Worm (Caenorhabditis elegans) whole organism, L4 larva: Measurements from ENCODE around the gene rack-1.
A peak's percentile ranks its signal among the peaks of the same experiment; 100 is the strongest.

ENCODE experiments used
- F10B5.3 ChIP-seq: sonication (generic microtip); optimal IDR thresholded peaks from 2 replicates; lab custom pipeline; 2016; ENCODE audit warnings: mild to moderate bottlenecking, missing genetic modification characterization, missing compliant biosample characterization
- F26F4.8 ChIP-seq: fragments of 200-800 bp; sonication (Bioruptor generic); conservative IDR thresholded peaks from 2 replicates; pipeline ENCODE4 v1.3.6; 2022; ENCODE audit warnings: missing genetic modification characterization, missing compliant biosample characterization
- F37D6.2 ChIP-seq: sonication (generic microtip); optimal IDR thresholded peaks from 2 replicates; lab custom pipeline; 2016; ENCODE audit warnings: mild to moderate bottlenecking, missing genetic modification characterization, missing compliant biosample characterization
- F44E2.7 ChIP-seq: fragments of 200-800 bp; sonication (Bioruptor generic); IDR thresholded peaks from 2 replicates; pipeline ENCODE4 v2.1.2; 2022; ENCODE audit warnings: missing genetic modification characterization, missing compliant biosample characterization
- R02D3.7 ChIP-seq: fragments of 150-350 bp; sonication (generic microtip); optimal IDR thresholded peaks from 3 replicates; lab custom pipeline; 2014; ENCODE audit warnings: missing biosample characterization, missing genetic modification characterization
- Y5F2A.4 ChIP-seq: fragments of 200-800 bp; sonication (Bioruptor generic); optimal IDR thresholded peaks from 2 replicates; lab custom pipeline; 2018; ENCODE audit warnings: mild to moderate bottlenecking, missing genetic modification characterization, missing compliant biosample characterization
- ZK337.2 ChIP-seq: fragments of 200-800 bp; sonication (Bioruptor generic); IDR thresholded peaks from 2 replicates; pipeline ENCODE4 v1.3.6; 2022; ENCODE audit warnings: missing genetic modification reagents, missing genetic modification characterization, missing compliant biosample characterization
- aly-2 ChIP-seq: sonication (generic microtip); optimal IDR thresholded peaks from 2 replicates; lab custom pipeline; 2018; ENCODE audit warnings: missing biosample characterization, missing genetic modification characterization
- ama-1 ChIP-seq: fragments of 150-350 bp; optimal IDR thresholded peaks from 2 replicates; lab custom pipeline; 2014; ENCODE audit warnings: inconsistent platforms, mixed read lengths
- ceh-28 ChIP-seq: fragments of 150-350 bp; optimal IDR thresholded peaks from 2 replicates; lab custom pipeline; 2014; ENCODE audit warnings: missing biosample characterization, missing genetic modification reagents, missing genetic modification characterization
- ceh-44 ChIP-seq: fragments of 200-800 bp; sonication (Bioruptor generic); IDR thresholded peaks from 2 replicates; pipeline ENCODE4 v1.3.6; 2022; ENCODE audit warnings: missing genetic modification reagents, missing genetic modification characterization, missing compliant biosample characterization
- ceh-82 ChIP-seq: sonication (generic microtip); optimal IDR thresholded peaks from 2 replicates; lab custom pipeline; 2017; ENCODE audit warnings: missing biosample characterization, missing genetic modification characterization
- cey-2 ChIP-seq: sonication (generic microtip); optimal IDR thresholded peaks from 3 replicates; lab custom pipeline; 2017; ENCODE audit warnings: missing genetic modification characterization, mild to moderate bottlenecking, missing compliant biosample characterization, antibody characterized with exemption, borderline replicate concordance; ENCODE audit not compliant: insufficient read depth
- daf-19 ChIP-seq: fragments of 200-800 bp; sonication (Bioruptor generic); conservative IDR thresholded peaks from 2 replicates; pipeline ENCODE4 v1.3.6; 2022; ENCODE audit warnings: missing genetic modification characterization, missing compliant biosample characterization
- daf-8 ChIP-seq: fragments of 200-800 bp; sonication (Bioruptor generic); IDR thresholded peaks from 2 replicates; pipeline ENCODE4 v1.3.6; 2022; ENCODE audit warnings: missing genetic modification characterization, missing compliant biosample characterization
- dmd-6 ChIP-seq: fragments of 200-800 bp; sonication (Bioruptor generic); IDR thresholded peaks from 2 replicates; pipeline ENCODE4 v1.3.6; 2022; ENCODE audit warnings: missing genetic modification reagents, missing genetic modification characterization, missing compliant biosample characterization
- dmd-8 ChIP-seq: fragments of 200-800 bp; sonication (Bioruptor generic); IDR thresholded peaks from 2 replicates; pipeline ENCODE4 v1.3.6; 2022; ENCODE audit warnings: missing genetic modification characterization, missing compliant biosample characterization
- dmd-9 ChIP-seq: fragments of 200-800 bp; sonication (Bioruptor generic); IDR thresholded peaks from 2 replicates; pipeline ENCODE4 v1.3.6; 2022; ENCODE audit warnings: missing genetic modification reagents, missing genetic modification characterization, missing compliant biosample characterization
- duxl-1 ChIP-seq: sonication (generic microtip); optimal IDR thresholded peaks from 2 replicates; lab custom pipeline; 2016; ENCODE audit warnings: mild to moderate bottlenecking, missing genetic modification characterization, moderate library complexity, missing compliant biosample characterization; ENCODE audit not compliant: poor library complexity
- dve-1 ChIP-seq: sonication (generic microtip); optimal IDR thresholded peaks from 2 replicates; lab custom pipeline; 2017; ENCODE audit warnings: antibody characterized with exemption, mild to moderate bottlenecking, missing genetic modification characterization, missing compliant biosample characterization; ENCODE audit not compliant: insufficient read depth
- egl-27 ChIP-seq: sonication (generic microtip); optimal IDR thresholded peaks from 3 replicates; lab custom pipeline; 2017; ENCODE audit warnings: missing biosample characterization, missing genetic modification reagents, missing genetic modification characterization
- egl-43 ChIP-seq: fragments of 200-800 bp; sonication (Bioruptor generic); IDR thresholded peaks from 2 replicates; pipeline ENCODE4 v1.3.6; 2022; ENCODE audit warnings: missing genetic modification reagents, missing genetic modification characterization, missing compliant biosample characterization
- fos-1 ChIP-seq: fragments of 150-350 bp; optimal IDR thresholded peaks from 2 replicates; lab custom pipeline; 2014; ENCODE audit warnings: missing biosample characterization, missing genetic modification characterization
- hif-1 ChIP-seq, 2 experiments: sonication (generic microtip); optimal IDR thresholded peaks; 2 replicates each; lab custom pipeline; 2016 to 2017; ENCODE audit warnings: missing compliant biosample characterization in 2 of 2, missing genetic modification characterization in 2 of 2, missing genetic modification reagents in 2 of 2, missing genotype in 2 of 2, mild to moderate bottlenecking in 1 of 2
- hlh-11 ChIP-seq: fragments of 200-800 bp; sonication (Bioruptor generic); optimal IDR thresholded peaks from 2 replicates; lab custom pipeline; 2018; ENCODE audit warnings: mild to moderate bottlenecking, missing genetic modification characterization, missing compliant biosample characterization
- hmg-1.1 ChIP-seq: fragments of 200-800 bp; sonication (Bioruptor generic); IDR thresholded peaks from 2 replicates; pipeline ENCODE4 v1.3.6; 2022; ENCODE audit warnings: missing genetic modification reagents, missing genetic modification characterization, missing compliant biosample characterization
- lin-29 ChIP-seq: fragments of 200-800 bp; sonication (Bioruptor generic); IDR thresholded peaks from 2 replicates; pipeline ENCODE4 v1.3.6; 2022; ENCODE audit warnings: missing genetic modification reagents, missing genetic modification characterization, missing compliant biosample characterization
- lin-38 ChIP-seq: fragments of 200-800 bp; sonication (Bioruptor generic); IDR thresholded peaks from 2 replicates; pipeline ENCODE4 v1.3.6; 2022; ENCODE audit warnings: missing genetic modification reagents, missing genetic modification characterization, missing compliant biosample characterization
- lir-3 ChIP-seq: sonication (generic microtip); optimal IDR thresholded peaks from 2 replicates; lab custom pipeline; 2016; ENCODE audit warnings: mild to moderate bottlenecking, missing genetic modification characterization, missing compliant biosample characterization
- madf-9 ChIP-seq: fragments of 200-800 bp; sonication (Bioruptor generic); conservative IDR thresholded peaks from 2 replicates; pipeline ENCODE4 v1.3.6; 2022; ENCODE audit warnings: missing genetic modification reagents, missing genetic modification characterization, missing compliant biosample characterization
- mxl-3 ChIP-seq: fragments of 200-800 bp; sonication (Bioruptor generic); optimal IDR thresholded peaks from 2 replicates; lab custom pipeline; 2018; ENCODE audit warnings: mild to moderate bottlenecking, missing genetic modification characterization, missing compliant biosample characterization
- nhr-102 ChIP-seq: sonication (generic microtip); optimal IDR thresholded peaks from 2 replicates; lab custom pipeline; 2016; ENCODE audit warnings: mild to moderate bottlenecking, missing genetic modification characterization, moderate library complexity, missing compliant biosample characterization
- nhr-11 ChIP-seq: fragments of 150-350 bp; optimal IDR thresholded peaks from 2 replicates; lab custom pipeline; 2014; ENCODE audit warnings: missing biosample characterization, missing genetic modification characterization
- nhr-237 ChIP-seq: sonication (generic microtip); optimal IDR thresholded peaks from 2 replicates; lab custom pipeline; 2017; ENCODE audit warnings: missing biosample characterization, missing genetic modification characterization
- pha-4 ChIP-seq, 2 experiments: fragments of 150-350 bp in 1 of 2; fragments of 200-800 bp in 1 of 2; sonication (Bioruptor generic) in 1 of 2; IDR thresholded peaks in 1 of 2; optimal IDR thresholded peaks in 1 of 2; 2 replicates each; pipeline versions ENCODE4 v1.3.6 to Lab custom; 2014 to 2022; ENCODE audit warnings: missing genetic modification characterization in 2 of 2, missing genetic modification reagents in 2 of 2, missing biosample characterization in 1 of 2, missing compliant biosample characterization in 1 of 2
- saeg-2 ChIP-seq: fragments of 200-800 bp; sonication (Bioruptor generic); IDR thresholded peaks from 2 replicates; pipeline ENCODE4 v1.3.6; 2022; ENCODE audit warnings: missing genetic modification reagents, missing genetic modification characterization, missing compliant biosample characterization
- sdz-12 ChIP-seq: fragments of 200-800 bp; sonication (Bioruptor generic); optimal IDR thresholded peaks from 2 replicates; lab custom pipeline; 2018; ENCODE audit warnings: mild to moderate bottlenecking, missing genetic modification characterization, missing compliant biosample characterization
- set-16 ChIP-seq: fragments of 200-800 bp; sonication (Bioruptor generic); IDR thresholded peaks from 2 replicates; pipeline ENCODE4 v1.3.6; 2022; ENCODE audit warnings: missing genetic modification reagents, missing genetic modification characterization, missing compliant biosample characterization
- skn-1 ChIP-seq: fragments of 150-350 bp; optimal IDR thresholded peaks from 2 replicates; lab custom pipeline; 2014; ENCODE audit warnings: missing biosample characterization, missing genetic modification characterization
- snpc-4 ChIP-seq: fragments of 150-350 bp; optimal IDR thresholded peaks from 2 replicates; lab custom pipeline; 2014; ENCODE audit warnings: missing biosample characterization, missing genetic modification characterization
- spr-1 ChIP-seq: sonication (generic microtip); optimal IDR thresholded peaks from 2 replicates; lab custom pipeline; 2016; ENCODE audit warnings: mild to moderate bottlenecking, missing genetic modification characterization, missing compliant biosample characterization
- spr-3 ChIP-seq: fragments of 200-800 bp; sonication (Bioruptor generic); optimal IDR thresholded peaks from 2 replicates; lab custom pipeline; 2018; ENCODE audit warnings: mild to moderate bottlenecking, missing genetic modification characterization, missing compliant biosample characterization
- tag-97 ChIP-seq: fragments of 200-800 bp; sonication (Bioruptor generic); IDR thresholded peaks from 2 replicates; pipeline ENCODE4 v1.3.6; 2022; ENCODE audit warnings: missing genetic modification characterization, missing compliant biosample characterization
- unc-130 ChIP-seq: sonication (generic microtip); optimal IDR thresholded peaks from 2 replicates; lab custom pipeline; 2016; ENCODE audit warnings: missing genetic modification reagents, missing genetic modification characterization, missing compliant biosample characterization
- unc-39 ChIP-seq: sonication (generic microtip); optimal IDR thresholded peaks from 2 replicates; lab custom pipeline; 2017; ENCODE audit warnings: missing biosample characterization, missing genetic modification characterization
- vab-7 ChIP-seq: fragments of 200-800 bp; sonication (Bioruptor generic); IDR thresholded peaks from 2 replicates; pipeline ENCODE4 v1.3.6; 2022; ENCODE audit warnings: missing genetic modification reagents, missing genetic modification characterization, missing compliant biosample characterization
- zfp-3 ChIP-seq: fragments of 200-800 bp; sonication (Bioruptor generic); conservative IDR thresholded peaks from 2 replicates; pipeline ENCODE4 v1.3.6; 2022; ENCODE audit warnings: missing genetic modification reagents, missing genetic modification characterization, missing compliant biosample characterization
- zip-2 ChIP-seq: fragments of 150-350 bp; optimal IDR thresholded peaks from 2 replicates; lab custom pipeline; 2014; ENCODE audit warnings: missing biosample characterization, missing genetic modification characterization

The rack-1 gene

DNA sequence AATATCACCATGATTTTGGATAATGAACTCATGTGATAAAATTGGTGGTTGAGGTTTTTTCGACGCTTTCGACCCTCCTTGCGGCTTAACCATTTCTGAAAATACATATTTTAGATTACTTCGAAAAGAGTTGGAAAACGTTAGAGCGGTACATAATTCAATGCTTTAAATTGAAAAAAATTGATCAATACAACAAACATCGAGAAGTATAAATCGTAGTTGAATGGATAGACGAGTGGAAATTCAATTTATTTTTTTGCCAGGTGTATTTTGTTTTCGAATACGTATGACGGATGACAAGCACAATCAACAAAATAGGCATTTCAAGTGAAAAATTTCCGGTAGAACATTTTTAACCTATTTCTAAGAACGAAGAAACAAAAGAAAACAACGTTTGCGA, 44.7 kb downstream of the rack-1 start, which contains the start of gene tram-1:
tram-1 (minus strand) TSS at position 101 of the 400 bp plus-strand sequence.
- no peak for TF ChIP-seq sdz-12
- TF ChIP-seq skn-1 (tag; lab: Kevin White, UChicago): no peak
- no peak for TF ChIP-seq ZK337.2 (GFP tag; lab: Robert Waterston, UW)
- no peak for TF ChIP-seq hif-1 (tag; optimal IDR thresholded peaks at IDR 0.05; lab: Kevin White, UChicago)
- TF ChIP-seq F10B5.3 (tag; lab: Kevin White, UChicago): no peak
- TF ChIP-seq F37D6.2 (tag; lab: Kevin White, UChicago): no peak
- TF ChIP-seq daf-19: no peak
- no peak for TF ChIP-seq spr-3
- TF ChIP-seq unc-39 (tag; lab: Kevin White, UChicago): no peak
- TF ChIP-seq, all 104 proteins: peak for 0

DNA sequence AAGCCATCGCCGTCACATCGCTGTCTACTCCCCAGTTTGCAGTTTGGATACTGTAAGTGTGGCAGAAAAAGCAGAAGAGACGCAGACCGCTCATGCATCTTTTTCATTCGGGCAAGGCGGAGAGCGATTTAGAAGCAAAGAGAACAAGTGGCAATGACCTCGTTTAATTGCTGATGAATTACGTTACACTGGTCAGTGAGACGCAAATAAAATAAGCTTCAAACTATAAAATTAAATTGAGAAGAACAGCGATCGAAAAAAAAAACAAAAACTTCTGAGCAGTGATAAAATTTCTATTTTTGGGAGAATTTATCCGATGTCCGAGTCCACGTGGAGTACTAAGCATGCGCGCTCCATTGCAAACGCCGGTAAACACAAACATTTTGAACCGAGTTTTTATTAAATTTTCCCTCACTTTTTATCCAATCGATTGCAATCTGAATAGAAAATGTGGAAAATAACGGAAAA, 45.7 kb downstream of the rack-1 start, which contains the start of gene C24F3.2:
C24F3.2 (plus strand) TSS at position 418 of the 468 bp plus-strand sequence.
- no peak for TF ChIP-seq F26F4.8 (GFP tag; lab: Robert Waterston, UW)
- no peak for TF ChIP-seq snpc-4 (tag; lab: Kevin White, UChicago)
- no peak for TF ChIP-seq sdz-12
- no peak for TF ChIP-seq skn-1 (tag; lab: Kevin White, UChicago)
- TF ChIP-seq ceh-28 (tag; lab: Kevin White, UChicago): no peak
- TF ChIP-seq lin-29: no peak
- no peak for TF ChIP-seq fos-1
- TF ChIP-seq egl-27 (tag; lab: Kevin White, UChicago): no peak
- TF ChIP-seq vab-7 (GFP tag; lab: Robert Waterston, UW): no peak
- TF ChIP-seq nhr-11 (tag; lab: Kevin White, UChicago): peak; percentile 36
- TF ChIP-seq nhr-237 (tag; lab: Kevin White, UChicago): no peak
- TF ChIP-seq aly-2 (tag; lab: Kevin White, UChicago): no peak
- no peak for TF ChIP-seq unc-130
- TF ChIP-seq dmd-6: peak; percentile 48; the same call in 1 of the 2 replicates
- no peak for TF ChIP-seq Y5F2A.4 (GFP tag; lab: Kevin White, UChicago)
- no peak for TF ChIP-seq F44E2.7
- TF ChIP-seq ceh-44 (GFP tag; lab: Robert Waterston, UW): no peak
- TF ChIP-seq hlh-11 (tag; lab: Kevin White, UChicago): peak; percentile 81
- no peak for TF ChIP-seq hif-1 (tag; optimal IDR thresholded peaks at IDR 0.05; lab: Kevin White, UChicago)
- TF ChIP-seq zfp-3 (GFP tag; lab: Robert Waterston, UW): no peak
- TF ChIP-seq ama-1 (lab: Kevin White, UChicago): no peak
- TF ChIP-seq F10B5.3 (tag; lab: Kevin White, UChicago): no peak
- TF ChIP-seq cey-2 (tag; lab: Kevin White, UChicago): no peak
- no peak for TF ChIP-seq ceh-82
- no peak for TF ChIP-seq zip-2 (tag; lab: Kevin White, UChicago)
- TF ChIP-seq dmd-8: no peak
- no peak for TF ChIP-seq saeg-2
- TF ChIP-seq hmg-1.1: peak; percentile 68
- no peak for TF ChIP-seq madf-9
- no peak for TF ChIP-seq dmd-9
- TF ChIP-seq set-16 (GFP tag; lab: Robert Waterston, UW): no peak
- no peak for TF ChIP-seq nhr-102 (tag; lab: Kevin White, UChicago)
- TF ChIP-seq duxl-1: no peak
- TF ChIP-seq tag-97: no peak
- TF ChIP-seq spr-1 (tag; lab: Kevin White, UChicago): no peak
- no peak for TF ChIP-seq egl-43
- TF ChIP-seq daf-19: no peak
- no peak for TF ChIP-seq pha-4 (GFP tag; IDR thresholded peaks at IDR 0.05; lab: Robert Waterston, UW)
- TF ChIP-seq pha-4 (tag; optimal IDR thresholded peaks at IDR 0.05; lab: Kevin White, UChicago): no peak
- TF ChIP-seq lin-38: no peak
- no peak for TF ChIP-seq dve-1
- TF ChIP-seq lir-3: no peak
- peak; percentile 88 for TF ChIP-seq mxl-3 (GFP tag; lab: Kevin White, UChicago)
- no peak for TF ChIP-seq daf-8 (GFP tag; lab: Robert Waterston, UW)
- TF ChIP-seq R02D3.7 (tag; lab: Kevin White, UChicago): no peak
